Worm (Caenorhabditis elegans) whole organism, L4/young adult: ENCODE results near the gene Y34B4A.10.

Experiments
- dao-5 ChIP-seq: sonication (generic microtip); optimal IDR thresholded peaks from 2 replicates; lab custom pipeline; 2016; ENCODE audit warnings: missing genotype, missing genetic modification characterization, moderate library complexity, missing compliant biosample characterization
- him-1 ChIP-seq: sonication (generic microtip); optimal IDR thresholded peaks from 2 replicates; lab custom pipeline; 2016; ENCODE audit warnings: missing genotype, missing genetic modification reagents, missing genetic modification characterization, missing compliant biosample characterization

- TF ChIP-seq him-1 (tag; lab: Kevin White, UChicago) (no peak), dao-5 (tag; lab: Kevin White, UChicago) (no peak)
Observed at ce11 chrX:5216063-5216462, 33.6 kb upstream of the Y34B4A.10 start, which contains the start of gene hrpa-2.
